Worm (Caenorhabditis elegans) whole organism, early embryonic: ENCODE data around the gene nhr-180.

Source experiments
- B0310.2 ChIP-seq: sonication (generic microtip); optimal IDR thresholded peaks from 2 replicates; lab custom pipeline; 2016; ENCODE audit warnings: mild to moderate bottlenecking, missing genetic modification characterization, missing compliant biosample characterization
- aly-1 ChIP-seq: sonication (generic microtip); optimal IDR thresholded peaks from 2 replicates; lab custom pipeline; 2016; ENCODE audit warnings: missing genetic modification characterization, missing compliant biosample characterization
- ama-1 ChIP-seq: fragments of 150-350 bp; optimal IDR thresholded peaks from 2 replicates; lab custom pipeline; 2014
- ceh-36 ChIP-seq: sonication (generic microtip); optimal IDR thresholded peaks from 2 replicates; lab custom pipeline; 2016; ENCODE audit warnings: missing genetic modification characterization, inconsistent platforms, missing compliant biosample characterization
- ets-7 ChIP-seq: sonication (generic microtip); optimal IDR thresholded peaks from 2 replicates; lab custom pipeline; 2016; ENCODE audit warnings: missing genotype, missing genetic modification characterization, missing compliant biosample characterization
- flt-1 ChIP-seq: fragments of 200-800 bp; sonication (Bioruptor generic); IDR thresholded peaks from 2 replicates; pipeline ENCODE4 v1.3.6; 2022; ENCODE audit warnings: missing genetic modification characterization, missing compliant biosample characterization
- hmbx-1 ChIP-seq: sonication (generic microtip); optimal IDR thresholded peaks from 2 replicates; lab custom pipeline; 2016; ENCODE audit warnings: mild to moderate bottlenecking, missing genetic modification characterization, missing compliant biosample characterization
- hmg-4 ChIP-seq: fragments of 200-800 bp; sonication (Bioruptor generic); optimal IDR thresholded peaks from 2 replicates; lab custom pipeline; 2018; ENCODE audit warnings: mild to moderate bottlenecking, missing genetic modification characterization, missing compliant biosample characterization
- hnd-1 ChIP-seq: sonication (generic microtip); optimal IDR thresholded peaks from 2 replicates; lab custom pipeline; 2016; ENCODE audit warnings: missing genetic modification characterization, missing compliant biosample characterization
- sea-1 ChIP-seq: fragments of 200-800 bp; sonication (Bioruptor generic); conservative IDR thresholded peaks from 2 replicates; pipeline ENCODE4 v1.3.6; 2022; ENCODE audit warnings: missing genetic modification characterization, missing compliant biosample characterization
- tbx-11 ChIP-seq: fragments of 200-800 bp; sonication (Bioruptor generic); IDR thresholded peaks from 2 replicates; pipeline ENCODE4 v1.3.6; 2022; ENCODE audit warnings: missing genetic modification characterization, missing compliant biosample characterization
- tbx-37 ChIP-seq: fragments of 200-800 bp; sonication (Bioruptor generic); conservative IDR thresholded peaks from 2 replicates; pipeline ENCODE4 v1.3.6; 2022; ENCODE audit warnings: missing genetic modification reagents, missing genetic modification characterization, missing compliant biosample characterization
- tra-4 ChIP-seq: sonication (generic microtip); optimal IDR thresholded peaks from 2 replicates; lab custom pipeline; 2017; ENCODE audit warnings: missing genetic modification characterization, missing compliant biosample characterization

The nhr-180 gene

ce11 chrV:619054-619453, 48.3 kb downstream of the nhr-180 start, which contains the start of gene F48G7.4:
Gene F48G7.4 (plus strand): TSS chrV:619453.
- TF ChIP-seq aly-1 (tag; lab: Kevin White, UChicago) (no peak), ama-1 (lab: Kevin White, UChicago) (no peak), hmg-4 (GFP tag; lab: Kevin White, UChicago) (no peak), tbx-11 (GFP tag; lab: Robert Waterston, UW) (no peak), ets-7 (tag; lab: Kevin White, UChicago) (no peak), B0310.2 (tag; lab: Kevin White, UChicago) (no peak), hnd-1 (tag; lab: Kevin White, UChicago) (no peak), hmbx-1 (no peak), tra-4 (no peak), ceh-36 (tag; lab: Kevin White, UChicago) (no peak), sea-1 (GFP tag; lab: Robert Waterston, UW) (no peak)

ce11 chrV:617917-618316, 49.4 kb downstream of the nhr-180 start:
- TF ChIP-seq ama-1 (lab: Kevin White, UChicago) = no peak
- no peak for TF ChIP-seq tbx-11 (GFP tag; lab: Robert Waterston, UW)
- TF ChIP-seq tbx-37 = no peak
- TF ChIP-seq flt-1 = no peak
